Worm (Caenorhabditis elegans) whole organism, L3 larva: ENCODE data around the gene tig-2.

Experiments
- R02D3.7 ChIP-seq: fragments of 150-350 bp; optimal IDR thresholded peaks from 2 replicates; lab custom pipeline; 2014; ENCODE audit warnings: missing biosample characterization, missing genetic modification characterization
- aly-2 ChIP-seq: fragments of 150-350 bp; optimal IDR thresholded peaks from 2 replicates; lab custom pipeline; 2014; ENCODE audit warnings: missing biosample characterization, missing genetic modification characterization
- ama-1 ChIP-seq: fragments of 150-350 bp; optimal IDR thresholded peaks from 2 replicates; lab custom pipeline; 2018
- ceh-16 ChIP-seq: sonication (generic microtip); optimal IDR thresholded peaks from 2 replicates; lab custom pipeline; 2017; ENCODE audit warnings: missing biosample characterization, missing genetic modification characterization
- ceh-82 ChIP-seq: fragments of 150-350 bp; optimal IDR thresholded peaks from 2 replicates; lab custom pipeline; 2014; ENCODE audit warnings: missing biosample characterization, missing genetic modification characterization
- ceh-9 ChIP-seq: sonication (generic microtip); optimal IDR thresholded peaks from 2 replicates; lab custom pipeline; 2018; ENCODE audit warnings: missing biosample characterization, missing genetic modification characterization
- daf-12 ChIP-seq: fragments of 150-350 bp; optimal IDR thresholded peaks from 2 replicates; lab custom pipeline; 2014; ENCODE audit warnings: missing biosample characterization, missing genetic modification reagents, missing genetic modification characterization
- egl-27 ChIP-seq: sonication (generic microtip); optimal IDR thresholded peaks from 4 replicates; lab custom pipeline; 2017; ENCODE audit warnings: missing biosample characterization, missing genetic modification reagents, missing genetic modification characterization
- egl-5 ChIP-seq: fragments of 150-350 bp; optimal IDR thresholded peaks from 2 replicates; lab custom pipeline; 2017; ENCODE audit warnings: missing biosample characterization, missing genetic modification reagents, missing genetic modification characterization, inconsistent platforms
- elt-1 ChIP-seq: fragments of 150-350 bp; optimal IDR thresholded peaks from 2 replicates; lab custom pipeline; 2014; ENCODE audit warnings: missing biosample characterization, missing genetic modification characterization
- elt-2 ChIP-seq: sonication (generic microtip); optimal IDR thresholded peaks from 2 replicates; lab custom pipeline; 2016; ENCODE audit warnings: missing genetic modification reagents, mild to moderate bottlenecking, missing genetic modification characterization, missing compliant biosample characterization
- elt-3 ChIP-seq, 3 experiments: fragments of 150-350 bp in 1 of 3; sonication (generic microtip) in 2 of 3; optimal IDR thresholded peaks; 2 replicates in 2 of 3; 4 replicates in 1 of 3; lab custom pipeline; 2014 to 2017; ENCODE audit warnings: missing biosample characterization in 3 of 3, missing genetic modification characterization in 3 of 3
- eor-1 ChIP-seq, 2 experiments: fragments of 150-350 bp; optimal IDR thresholded peaks; 2 replicates each; lab custom pipeline; 2014 to 2018; ENCODE audit warnings: missing biosample characterization in 2 of 2, missing genetic modification characterization in 2 of 2
- fkh-10 ChIP-seq: sonication (generic microtip); optimal IDR thresholded peaks from 2 replicates; lab custom pipeline; 2017; ENCODE audit warnings: missing biosample characterization, missing genetic modification reagents, missing genetic modification characterization
- fkh-2 ChIP-seq: fragments of 150-350 bp; optimal IDR thresholded peaks from 2 replicates; lab custom pipeline; 2014; ENCODE audit warnings: missing biosample characterization, missing genetic modification reagents, missing genetic modification characterization
- fos-1 ChIP-seq: fragments of 150-350 bp; optimal IDR thresholded peaks from 2 replicates; lab custom pipeline; 2014; ENCODE audit warnings: missing biosample characterization, missing genetic modification characterization
- hmg-11 ChIP-seq: sonication (generic microtip); optimal IDR thresholded peaks from 2 replicates; lab custom pipeline; 2016; ENCODE audit warnings: missing genetic modification characterization, missing compliant biosample characterization
- jun-1 ChIP-seq: fragments of 150-350 bp; optimal IDR thresholded peaks from 2 replicates; lab custom pipeline; 2014; ENCODE audit warnings: missing biosample characterization, missing genetic modification reagents, missing genetic modification characterization
- lin-15B ChIP-seq: fragments of 150-350 bp; optimal IDR thresholded peaks from 2 replicates; lab custom pipeline; 2014; ENCODE audit warnings: missing biosample characterization, missing genetic modification characterization
- lin-39 ChIP-seq: fragments of 150-350 bp; optimal IDR thresholded peaks from 2 replicates; lab custom pipeline; 2018; ENCODE audit warnings: missing biosample characterization, missing genetic modification reagents, missing genetic modification characterization
- lsy-12 ChIP-seq: sonication (generic microtip); optimal IDR thresholded peaks from 2 replicates; lab custom pipeline; 2016; ENCODE audit warnings: mild to moderate bottlenecking, missing genetic modification characterization, missing compliant biosample characterization
- mdl-1 ChIP-seq: fragments of 150-350 bp; optimal IDR thresholded peaks from 2 replicates; lab custom pipeline; 2014; ENCODE audit warnings: missing biosample characterization, missing genetic modification characterization
- mml-1 ChIP-seq: fragments of 150-350 bp; sonication (generic microtip); optimal IDR thresholded peaks from 3 replicates; lab custom pipeline; 2014; ENCODE audit warnings: missing biosample characterization, missing genetic modification characterization
- nfya-1 ChIP-seq: sonication (generic microtip); optimal IDR thresholded peaks from 2 replicates; lab custom pipeline; 2017; ENCODE audit warnings: missing genetic modification characterization, mild to moderate bottlenecking, missing compliant biosample characterization, antibody characterized with exemption, moderate library complexity; ENCODE audit not compliant: insufficient read depth
- nhr-11 ChIP-seq: fragments of 150-350 bp; optimal IDR thresholded peaks from 2 replicates; lab custom pipeline; 2014; ENCODE audit warnings: missing biosample characterization, missing genetic modification characterization
- nhr-12 ChIP-seq: fragments of 150-350 bp; optimal IDR thresholded peaks from 2 replicates; lab custom pipeline; 2014; ENCODE audit warnings: missing biosample characterization, missing genetic modification characterization
- nhr-23 ChIP-seq: fragments of 150-350 bp; optimal IDR thresholded peaks from 2 replicates; lab custom pipeline; 2014; ENCODE audit warnings: missing biosample characterization, missing genetic modification reagents, missing genetic modification characterization
- nhr-237 ChIP-seq: fragments of 150-350 bp; optimal IDR thresholded peaks from 2 replicates; lab custom pipeline; 2014; ENCODE audit warnings: missing biosample characterization, missing genetic modification characterization
- nhr-25 ChIP-seq: sonication (generic microtip); optimal IDR thresholded peaks from 2 replicates; lab custom pipeline; 2017; ENCODE audit warnings: missing biosample characterization, missing genetic modification characterization
- nhr-28 ChIP-seq: fragments of 150-350 bp; optimal IDR thresholded peaks from 2 replicates; lab custom pipeline; 2014; ENCODE audit warnings: missing biosample characterization, missing genetic modification characterization
- nhr-43 ChIP-seq: sonication (generic microtip); optimal IDR thresholded peaks from 2 replicates; lab custom pipeline; 2016; ENCODE audit warnings: mild to moderate bottlenecking, missing genetic modification characterization, missing compliant biosample characterization; ENCODE audit not compliant: poor library complexity, severe bottlenecking
- nhr-67 ChIP-seq: fragments of 150-350 bp; optimal IDR thresholded peaks from 2 replicates; lab custom pipeline; 2014; ENCODE audit warnings: missing biosample characterization, missing genetic modification characterization
- nhr-76 ChIP-seq: fragments of 150-350 bp; sonication (generic microtip); optimal IDR thresholded peaks from 5 replicates; lab custom pipeline; 2014; ENCODE audit warnings: missing biosample characterization, missing genetic modification characterization
- nhr-77 ChIP-seq: fragments of 150-350 bp; optimal IDR thresholded peaks from 2 replicates; lab custom pipeline; 2014; ENCODE audit warnings: missing biosample characterization, missing genetic modification characterization
- pha-4 ChIP-seq: fragments of 150-350 bp; optimal IDR thresholded peaks from 2 replicates; lab custom pipeline; 2014; ENCODE audit warnings: missing biosample characterization, missing genetic modification reagents, missing genetic modification characterization
- sea-2 ChIP-seq: fragments of 150-350 bp; sonication (generic microtip); optimal IDR thresholded peaks from 4 replicates; lab custom pipeline; 2014; ENCODE audit warnings: missing biosample characterization, missing genetic modification reagents, missing genetic modification characterization
- skn-1 ChIP-seq: fragments of 150-350 bp; optimal IDR thresholded peaks from 2 replicates; lab custom pipeline; 2014; ENCODE audit warnings: missing biosample characterization, missing genetic modification characterization
- snpc-4 ChIP-seq: fragments of 150-350 bp; optimal IDR thresholded peaks from 2 replicates; lab custom pipeline; 2014; ENCODE audit warnings: missing biosample characterization, missing genetic modification characterization
- tbx-2 ChIP-seq: sonication (generic microtip); optimal IDR thresholded peaks from 2 replicates; lab custom pipeline; 2016; ENCODE audit warnings: mild to moderate bottlenecking, missing genetic modification characterization, missing compliant biosample characterization
- unc-39 ChIP-seq: sonication (generic microtip); optimal IDR thresholded peaks from 4 replicates; lab custom pipeline; 2017; ENCODE audit warnings: missing biosample characterization, missing genetic modification characterization
- zag-1 ChIP-seq: fragments of 150-350 bp; optimal IDR thresholded peaks from 2 replicates; lab custom pipeline; 2014; ENCODE audit warnings: missing biosample characterization, missing genetic modification characterization
- ztf-11 ChIP-seq: fragments of 150-350 bp; optimal IDR thresholded peaks from 2 replicates; lab custom pipeline; 2014; ENCODE audit warnings: missing biosample characterization, missing genetic modification characterization
- ztf-4 ChIP-seq: fragments of 150-350 bp; optimal IDR thresholded peaks from 2 replicates; lab custom pipeline; 2014; ENCODE audit warnings: missing biosample characterization, missing genetic modification characterization

Gene tig-2

ce11 chrV:4686680-4687470, 43.1 kb downstream of the tig-2 start, which contains the start of gene taf-10:
TSS of gene taf-10 (plus strand) at chrV:4687103.
- TF ChIP-seq fkh-2 (tag; lab: Kevin White, UChicago) (no peak), ceh-9 (tag; lab: Kevin White, UChicago) (no peak), snpc-4 (tag; lab: Kevin White, UChicago) (no peak), nfya-1 (tag; lab: Kevin White, UChicago) (peak; percentile 77), nhr-67 (tag; lab: Kevin White, UChicago) (no peak), lsy-12 (tag; lab: Kevin White, UChicago) (no peak), fos-1 (tag; lab: Kevin White, UChicago) (no peak), elt-2 (peak; percentile 25), sea-2 (GFP tag; lab: Kevin White, UChicago) (no peak), jun-1 (tag; lab: Kevin White, UChicago) (no peak), eor-1 (tag; optimal IDR thresholded peaks at IDR 0.05; lab: Kevin White, UChicago) (no peak), lin-15B (peak; percentile 13), unc-39 (tag; lab: Kevin White, UChicago) (no peak), nhr-25 (tag; lab: Kevin White, UChicago) (peak; percentile 23), daf-12 (tag; lab: Kevin White, UChicago) (no peak), zag-1 (tag; lab: Kevin White, UChicago) (no peak), elt-3 (tag; optimal IDR thresholded peaks at IDR 0.05; lab: Kevin White, UChicago) (no peak), fkh-10 (GFP tag; lab: Kevin White, UChicago) (no peak), ztf-11 (tag; lab: Kevin White, UChicago) (no peak), R02D3.7 (tag; lab: Kevin White, UChicago) (no peak), nhr-28 (tag; lab: Kevin White, UChicago) (no peak), nhr-23 (peak; percentile 72), egl-5 (no peak), tbx-2 (no peak), lin-39 (tag; lab: Kevin White, UChicago) (peak; percentile 53), elt-1 (tag; lab: Kevin White, UChicago) (no peak), nhr-76 (no peak), ztf-4 (tag; lab: Kevin White, UChicago) (no peak), pha-4 (peak; percentile 72), nhr-237 (tag; lab: Kevin White, UChicago) (no peak), skn-1 (tag; lab: Kevin White, UChicago) (no peak), hmg-11 (peak; percentile 71), ceh-82 (tag; lab: Kevin White, UChicago) (no peak), mdl-1 (tag; lab: Kevin White, UChicago) (peak; percentile 71), ama-1 (no peak), nhr-12 (tag; lab: Kevin White, UChicago) (no peak), nhr-77 (tag; lab: Kevin White, UChicago) (no peak), nhr-43 (tag; lab: Kevin White, UChicago) (peak; percentile 54), ceh-16 (tag; lab: Kevin White, UChicago) (no peak), aly-2 (tag; lab: Kevin White, UChicago) (no peak), egl-27 (tag; lab: Kevin White, UChicago) (no peak), mml-1 (tag; lab: Kevin White, UChicago) (no peak)

- TF ChIP-seq ceh-9 (tag; lab: Kevin White, UChicago) (no peak), tbx-2 (no peak), unc-39 (tag; lab: Kevin White, UChicago) (no peak), nhr-28 (tag; lab: Kevin White, UChicago) (no peak), nhr-11 (tag; lab: Kevin White, UChicago) (no peak), ceh-82 (tag; lab: Kevin White, UChicago) (no peak)
- TF ChIP-seq, all 47 proteins: peak for 0
These were observed 45.8 kb downstream of the tig-2 start for ce11 chrV:4684137-4684536.
